Fruit fly (Drosophila melanogaster) whole organism, embryonic: ENCODE data around the gene kin17.

Experiments
- BtbVII ChIP-seq: fragments of 200-800 bp; sonication (Bioruptor generic); optimal IDR thresholded peaks from 3 replicates; lab custom pipeline; 2017; ENCODE audit warnings: missing biosample characterization, mild to moderate bottlenecking, missing genetic modification characterization
- Bteb2 ChIP-seq: fragments of 200-800 bp; sonication (Bioruptor generic); optimal IDR thresholded peaks from 2 replicates; lab custom pipeline; 2016; ENCODE audit warnings: missing biosample characterization, missing genetic modification characterization
- CG11456 ChIP-seq: fragments of 200-800 bp; sonication (Bioruptor generic); IDR thresholded peaks from 3 replicates; pipeline ENCODE4 v1.3.6; 2022; ENCODE audit warnings: missing biosample characterization, missing genetic modification characterization
- CG12219 ChIP-seq: fragments of 200-800 bp; sonication (Bioruptor generic); optimal IDR thresholded peaks from 3 replicates; lab custom pipeline; 2018; ENCODE audit warnings: missing biosample characterization, mild to moderate bottlenecking, missing genetic modification characterization
- CG13894 ChIP-seq: fragments of 200-800 bp; sonication (Bioruptor generic); optimal IDR thresholded peaks from 3 replicates; lab custom pipeline; 2018; ENCODE audit warnings: missing biosample characterization, mild to moderate bottlenecking, missing genetic modification characterization, moderate library complexity
- CG14441 ChIP-seq: fragments of 200-800 bp; sonication (Bioruptor generic); IDR thresholded peaks from 2 replicates; pipeline ENCODE4 v1.3.6; 2022; ENCODE audit warnings: missing biosample characterization, missing genetic modification characterization
- CG1529 ChIP-seq: fragments of 200-800 bp; sonication (Bioruptor generic); optimal IDR thresholded peaks from 3 replicates; lab custom pipeline; 2018; ENCODE audit warnings: missing biosample characterization, missing genetic modification characterization
- CG15514 ChIP-seq: fragments of 200-800 bp; sonication (Bioruptor generic); optimal IDR thresholded peaks from 3 replicates; lab custom pipeline; 2017; ENCODE audit warnings: missing biosample characterization, missing genetic modification characterization, mild to moderate bottlenecking, moderate library complexity, missing genetic modification reagents
- CG17359 ChIP-seq: fragments of 200-800 bp; sonication (Bioruptor generic); optimal IDR thresholded peaks from 3 replicates; lab custom pipeline; 2018; ENCODE audit warnings: missing biosample characterization, mild to moderate bottlenecking, missing genetic modification characterization, moderate library complexity
- CG17612 ChIP-seq: fragments of 200-800 bp; sonication (Bioruptor generic); IDR thresholded peaks from 2 replicates; pipeline ENCODE4 v1.3.6; 2022; ENCODE audit warnings: missing biosample characterization, missing genetic modification characterization
- CG18011 ChIP-seq: fragments of 200-800 bp; sonication (Bioruptor generic); optimal IDR thresholded peaks from 2 replicates; lab custom pipeline; 2017; ENCODE audit warnings: missing biosample characterization, missing genetic modification characterization, mild to moderate bottlenecking, moderate library complexity, missing genotype
- CG2202 ChIP-seq: fragments of 200-800 bp; sonication (Bioruptor generic); optimal IDR thresholded peaks from 2 replicates; lab custom pipeline; 2018; ENCODE audit warnings: missing biosample characterization, mild to moderate bottlenecking, missing genetic modification characterization
- CG33557 ChIP-seq: fragments of 200-800 bp; sonication (Bioruptor generic); optimal IDR thresholded peaks from 2 replicates; lab custom pipeline; 2019; ENCODE audit warnings: missing biosample characterization, mild to moderate bottlenecking, missing genetic modification characterization, moderate library complexity
- CG3847 ChIP-seq: fragments of 200-800 bp; sonication (Bioruptor generic); IDR thresholded peaks from 2 replicates; pipeline ENCODE4 v1.3.6; 2022; ENCODE audit warnings: missing biosample characterization, missing genetic modification characterization
- CG3995 ChIP-seq: fragments of 200-800 bp; sonication (Bioruptor generic); optimal IDR thresholded peaks from 3 replicates; lab custom pipeline; 2016; ENCODE audit warnings: missing biosample characterization, missing genetic modification characterization
- CG4360 ChIP-seq: fragments of 200-800 bp; sonication (Bioruptor generic); IDR thresholded peaks from 2 replicates; pipeline ENCODE4 v1.3.6; 2022; ENCODE audit warnings: missing biosample characterization, missing genetic modification characterization
- CG4424 ChIP-seq: fragments of 200-800 bp; sonication (Bioruptor generic); optimal IDR thresholded peaks from 3 replicates; lab custom pipeline; 2016; ENCODE audit warnings: missing biosample characterization, missing genetic modification characterization
- CG4617 ChIP-seq: fragments of 200-800 bp; sonication (Bioruptor generic); optimal IDR thresholded peaks from 3 replicates; lab custom pipeline; 2016; ENCODE audit warnings: missing biosample characterization, missing genetic modification characterization, borderline replicate concordance
- CG4854 ChIP-seq: fragments of 200-800 bp; sonication (Bioruptor generic); optimal IDR thresholded peaks from 2 replicates; lab custom pipeline; 2016; ENCODE audit warnings: missing biosample characterization, missing genetic modification characterization, inconsistent platforms
- CG5953 ChIP-seq: fragments of 200-800 bp; sonication (Bioruptor generic); IDR thresholded peaks from 2 replicates; pipeline ENCODE4 v1.3.6; 2022; ENCODE audit warnings: missing biosample characterization, missing genetic modification characterization
- CG6654 ChIP-seq: fragments of 200-800 bp; sonication (Bioruptor generic); optimal IDR thresholded peaks from 2 replicates; lab custom pipeline; 2017; ENCODE audit warnings: missing biosample characterization, mild to moderate bottlenecking, missing genetic modification characterization
- CG6765 ChIP-seq: fragments of 200-800 bp; sonication (Bioruptor generic); optimal IDR thresholded peaks from 3 replicates; lab custom pipeline; 2017; ENCODE audit warnings: missing biosample characterization, mild to moderate bottlenecking, missing genetic modification characterization
- CG8281 ChIP-seq: fragments of 200-800 bp; sonication (Bioruptor generic); optimal IDR thresholded peaks from 2 replicates; lab custom pipeline; 2018; ENCODE audit warnings: missing biosample characterization, mild to moderate bottlenecking, missing genetic modification characterization, moderate library complexity
- CG8290 ChIP-seq, 3 experiments: fragments of 200-800 bp; sonication (Bioruptor generic); optimal IDR thresholded peaks; 2 replicates each; lab custom pipeline; 2016 to 2019; ENCODE audit warnings: missing biosample characterization in 3 of 3, missing genetic modification characterization in 3 of 3, mild to moderate bottlenecking in 2 of 3, moderate library complexity in 1 of 3
- CG8478 ChIP-seq: fragments of >200 bp; optimal IDR thresholded peaks from 2 replicates; lab custom pipeline; 2018
- D19B ChIP-seq: fragments of 200-800 bp; sonication (Bioruptor generic); optimal IDR thresholded peaks from 2 replicates; lab custom pipeline; 2017; ENCODE audit warnings: missing biosample characterization, mild to moderate bottlenecking, missing genetic modification characterization
- Dad ChIP-seq: fragments of 200-800 bp; sonication (Bioruptor generic); optimal IDR thresholded peaks from 3 replicates; lab custom pipeline; 2016; ENCODE audit warnings: missing biosample characterization, missing genetic modification characterization
- HmgZ ChIP-seq: fragments of 200-800 bp; sonication (Bioruptor generic); optimal IDR thresholded peaks from 2 replicates; lab custom pipeline; 2018; ENCODE audit warnings: missing biosample characterization, mild to moderate bottlenecking, missing genetic modification characterization
- NFAT ChIP-seq: fragments of 200-800 bp; sonication (Bioruptor generic); IDR thresholded peaks from 2 replicates; pipeline ENCODE4 v1.3.6; 2022; ENCODE audit warnings: missing biosample characterization, missing genetic modification characterization
- Pdp1 ChIP-seq, 2 experiments: fragments of 200-800 bp; sonication (Bioruptor generic); optimal IDR thresholded peaks; 3 replicates each; lab custom pipeline; 2016; ENCODE audit warnings: missing biosample characterization in 2 of 2, missing genetic modification characterization in 2 of 2, mild to moderate bottlenecking in 1 of 2, moderate library complexity in 1 of 2
- Side ChIP-seq: fragments of 200-800 bp; sonication (Bioruptor generic); optimal IDR thresholded peaks from 2 replicates; lab custom pipeline; 2016; ENCODE audit warnings: missing biosample characterization, missing genetic modification characterization
- Sry-β ChIP-seq: fragments of 200-800 bp; sonication (Bioruptor generic); optimal IDR thresholded peaks from 2 replicates; lab custom pipeline; 2018; ENCODE audit warnings: missing biosample characterization, mild to moderate bottlenecking, missing genetic modification characterization, moderate library complexity
- ara ChIP-seq: fragments of 200-800 bp; sonication (Bioruptor generic); IDR thresholded peaks from 2 replicates; pipeline ENCODE4 v1.3.6; 2022; ENCODE audit warnings: missing biosample characterization, missing genetic modification characterization
- ash1 ChIP-seq: fragments of 200-800 bp; sonication (Bioruptor generic); optimal IDR thresholded peaks from 2 replicates; lab custom pipeline; 2018; ENCODE audit warnings: missing biosample characterization, mild to moderate bottlenecking, missing genetic modification characterization
- bbx ChIP-seq: fragments of 200-800 bp; sonication (Bioruptor generic); IDR thresholded peaks from 2 replicates; pipeline ENCODE4 v1.3.6; 2022; ENCODE audit warnings: missing biosample characterization, missing genetic modification characterization; ENCODE audit not compliant: partially characterized antibody
- chinmo ChIP-seq: fragments of 200-800 bp; sonication (Bioruptor generic); IDR thresholded peaks from 4 replicates; pipeline ENCODE4 v1.3.6; 2022; ENCODE audit warnings: missing biosample characterization, missing genetic modification characterization; ENCODE audit not compliant: partially characterized antibody
- chm ChIP-seq: fragments of 200-800 bp; sonication (Bioruptor generic); IDR thresholded peaks from 2 replicates; pipeline ENCODE4 v1.3.6; 2022; ENCODE audit warnings: missing biosample characterization, missing genetic modification characterization
- chn ChIP-seq: fragments of 200-800 bp; sonication (Bioruptor generic); optimal IDR thresholded peaks from 2 replicates; lab custom pipeline; 2016; ENCODE audit warnings: missing biosample characterization, missing genetic modification characterization
- dimm ChIP-seq: fragments of 200-800 bp; sonication (Bioruptor generic); IDR thresholded peaks from 2 replicates; pipeline ENCODE4 v1.3.6; 2022; ENCODE audit warnings: missing biosample characterization, missing genetic modification characterization
- fd102C ChIP-seq: fragments of 200-800 bp; sonication (Bioruptor generic); optimal IDR thresholded peaks from 2 replicates; lab custom pipeline; 2018; ENCODE audit warnings: missing biosample characterization, mild to moderate bottlenecking, missing genetic modification characterization, moderate library complexity
- grau ChIP-seq: fragments of 200-800 bp; optimal IDR thresholded peaks from 3 replicates; lab custom pipeline; 2019; ENCODE audit warnings: missing biosample characterization, mild to moderate bottlenecking, missing genetic modification characterization, moderate library complexity
- gro ChIP-seq: fragments of 200-800 bp; sonication (Bioruptor generic); optimal IDR thresholded peaks from 2 replicates; lab custom pipeline; 2016; ENCODE audit warnings: missing biosample characterization, missing genetic modification characterization
- hth ChIP-seq: fragments of >200 bp; optimal IDR thresholded peaks from 2 replicates; lab custom pipeline; 2017; ENCODE audit warnings: inconsistent platforms
- lola ChIP-seq, 3 experiments: fragments of >200 bp in 2 of 3; fragments of 200-800 bp in 1 of 3; sonication (Bioruptor generic) in 1 of 3; optimal IDR thresholded peaks; 2 replicates each; lab custom pipeline; 2017 to 2019; ENCODE audit warnings: missing biosample characterization in 3 of 3, missing genetic modification characterization in 3 of 3, mild to moderate bottlenecking in 1 of 3, moderate library complexity in 1 of 3
- rib ChIP-seq: fragments of 200-800 bp; sonication (Bioruptor generic); IDR thresholded peaks from 2 replicates; pipeline ENCODE4 v1.3.6; 2022; ENCODE audit warnings: missing biosample characterization, missing genetic modification characterization
- run ChIP-seq: fragments of 200-800 bp; sonication (Bioruptor generic); optimal IDR thresholded peaks from 3 replicates; lab custom pipeline; 2018; ENCODE audit warnings: missing biosample characterization, mild to moderate bottlenecking, missing genetic modification characterization
- trem ChIP-seq: fragments of 200-800 bp; optimal IDR thresholded peaks from 3 replicates; lab custom pipeline; 2019; ENCODE audit warnings: missing biosample characterization, mild to moderate bottlenecking, missing genetic modification characterization, moderate library complexity
- unc-4 ChIP-seq: fragments of 200-800 bp; sonication (Bioruptor generic); IDR thresholded peaks from 2 replicates; pipeline ENCODE4 v1.3.6; 2022; ENCODE audit warnings: missing biosample characterization, missing genetic modification characterization; ENCODE audit not compliant: partially characterized antibody
- zfh2 ChIP-seq: fragments of 200-800 bp; sonication (Bioruptor generic); optimal IDR thresholded peaks from 2 replicates; lab custom pipeline; 2016; ENCODE audit warnings: missing biosample characterization, missing genetic modification characterization

kin17 gene

DNA sequence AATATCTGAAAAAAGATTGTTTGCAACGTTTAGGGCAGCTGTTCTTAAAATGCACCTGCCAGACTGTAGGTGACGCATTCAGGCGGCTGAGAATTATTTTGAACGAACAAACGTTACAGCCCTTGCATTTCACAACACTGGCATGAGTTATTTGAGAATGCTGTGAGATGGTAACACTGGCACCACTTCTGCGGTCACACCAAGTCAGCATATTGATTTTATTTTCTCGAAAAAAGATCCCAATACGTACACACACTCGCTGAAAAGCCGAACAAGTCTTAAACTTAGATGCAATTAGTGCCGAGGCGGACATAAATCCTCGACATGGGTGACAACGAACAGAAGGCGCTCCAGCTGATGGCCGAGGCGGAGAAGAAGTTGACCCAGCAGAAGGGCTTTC is 43.1 kb upstream of the kin17 start, which contains the start of gene alphaSnap (continued):
- TF ChIP-seq zfh2 (peak; percentile 48), CG17612 (no peak), CG33557 (GFP tag; lab: Kevin White, UChicago) (no peak), lola (GFP tag; optimal IDR thresholded peaks at IDR 0.05; lab: Kevin White, UChicago) (no peak), CG4617 (GFP tag; lab: Kevin White, UChicago) (peak; percentile 94), CG4360 (GFP tag; lab: Robert Waterston, UW) (peak; percentile 6; the same call in 1 of the 2 replicates), CG11456 (GFP tag; lab: Robert Waterston, UW) (peak; percentile 38; the same call in 1 of the 3 replicates), grau (tag; lab: Kevin White, UChicago) (peak; percentile 42), Dad (GFP tag; lab: Kevin White, UChicago) (no peak), CG1529 (no peak), CG12219 (GFP tag; lab: Kevin White, UChicago) (no peak), chn (GFP tag; lab: Kevin White, UChicago) (no peak), CG2202 (tag; lab: Kevin White, UChicago) (no peak), Side (GFP tag; lab: Kevin White, UChicago) (no peak), ara (0 out of 2 replicates have a peak, but pooled peaks have one; percentile 10), chm (GFP tag; lab: Robert Waterston, UW) (peak; percentile 58; the same call in 1 of the 2 replicates), CG8478 (lab: Kevin White, UChicago) (no peak), CG4424 (GFP tag; lab: Kevin White, UChicago) (peak; percentile 6), CG15514 (GFP tag; lab: Kevin White, UChicago) (peak; percentile 74), CG17359 (tag; lab: Kevin White, UChicago) (no peak), CG4854 (GFP tag; lab: Kevin White, UChicago) (no peak), gro (peak; percentile 31), Bteb2 (GFP tag; lab: Kevin White, UChicago) (peak; percentile 33), hth (no peak), CG3847 (GFP tag; lab: Robert Waterston, UW) (peak; percentile 55), CG14441 (GFP tag; lab: Robert Waterston, UW) (no peak), Sry-β (GFP tag; lab: Kevin White, UChicago) (no peak), unc-4 (GFP tag; lab: Robert Waterston, UW) (0 out of 2 replicates have a peak, but pooled peaks have one; percentile 40), CG18011 (no peak), HmgZ (tag; lab: Kevin White, UChicago) (peak; percentile 80), bbx (GFP tag; lab: Robert Waterston, UW) (peak; percentile 57; the same call in 1 of the 2 replicates)

DNA sequence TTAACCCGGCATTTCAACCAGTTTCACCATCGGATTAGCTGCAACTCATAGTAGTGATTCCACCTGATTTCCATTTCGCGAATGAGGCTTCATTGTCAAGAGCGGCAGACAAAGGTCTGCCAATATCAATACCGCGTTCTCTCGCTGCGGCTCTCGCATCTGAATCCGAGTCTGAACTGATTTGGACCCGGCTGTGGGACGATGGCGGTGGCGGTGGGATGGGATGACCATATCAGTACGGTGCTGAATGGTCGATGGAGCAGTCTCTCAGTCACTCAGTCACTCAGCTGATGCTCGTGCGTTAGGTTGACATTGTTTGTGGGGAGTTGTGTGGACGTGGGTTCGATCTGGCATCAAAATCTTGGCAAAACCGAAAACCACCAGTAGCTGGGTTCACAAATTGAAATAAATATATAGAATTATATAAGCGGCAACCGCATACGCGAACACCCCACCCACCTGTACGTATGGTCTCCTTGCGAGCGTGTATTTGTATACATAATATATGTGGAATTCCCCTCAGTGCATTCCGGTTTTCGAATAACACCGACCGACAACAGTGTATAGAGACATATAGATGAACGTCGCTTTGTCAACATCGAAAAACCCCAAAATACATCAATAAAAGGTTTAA is 39.5 kb upstream of the kin17 start, which contains the start of gene Spn77Ba:
Gene Spn77Ba (plus strand): TSS at position 235 of the 634 bp plus-strand sequence.
- TF ChIP-seq rib (GFP tag; lab: Robert Waterston, UW) (0 out of 2 replicates have a peak, but pooled peaks have one; percentile 32), NFAT (GFP tag; lab: Robert Waterston, UW) (0 out of 2 replicates have a peak, but pooled peaks have one; percentile 13), Pdp1 (GFP tag; optimal IDR thresholded peaks at IDR 0.05; lab: Kevin White, UChicago) (peak in 1 of 2 experiments; percentile 50), D19B (GFP tag; lab: Kevin White, UChicago) (no peak), ash1 (GFP tag; lab: Kevin White, UChicago) (no peak), run (tag; lab: Kevin White, UChicago) (no peak), CG5953 (GFP tag; lab: Robert Waterston, UW) (no peak), CG13894 (tag; lab: Kevin White, UChicago) (peak; percentile 9), CG11456 (GFP tag; lab: Robert Waterston, UW) (no peak), dimm (no peak), CG3847 (GFP tag; lab: Robert Waterston, UW) (no peak), trem (tag; lab: Kevin White, UChicago) (no peak), CG8281 (tag; lab: Kevin White, UChicago) (peak; percentile 42), CG3995 (GFP tag; lab: Kevin White, UChicago) (no peak), CG6654 (no peak), CG8290 (GFP tag; optimal IDR thresholded peaks at IDR 0.05; lab: Kevin White, UChicago) (no peak), CG8290 (tag; optimal IDR thresholded peaks at IDR 0.05; lab: Kevin White, UChicago) (peak in 1 of 2 experiments; percentile 29), fd102C (GFP tag; lab: Kevin White, UChicago) (no peak), chinmo (GFP tag; lab: Robert Waterston, UW) (0 out of 4 replicates have a peak, but pooled peaks have one; percentile 50), CG6765 (GFP tag; lab: Kevin White, UChicago) (no peak), BtbVII (GFP tag; lab: Kevin White, UChicago) (peak; percentile 24)
